Worm (Caenorhabditis elegans) whole organism, mixed stage, embryonic: Measurements from ENCODE around the gene K07D4.5.

Experiments
- M03D4.4 ChIP-seq: sonication (generic microtip); optimal IDR thresholded peaks from 2 replicates; lab custom pipeline; 2017; ENCODE audit warnings: mild to moderate bottlenecking, missing genetic modification characterization, missing compliant biosample characterization
- bed-3 ChIP-seq: fragments of 200-800 bp; sonication (Bioruptor generic); optimal IDR thresholded peaks from 3 replicates; lab custom pipeline; 2018; ENCODE audit warnings: mild to moderate bottlenecking, missing genetic modification characterization, moderate library complexity, missing compliant biosample characterization
- blmp-1 ChIP-seq: fragments of 150-350 bp; optimal IDR thresholded peaks from 2 replicates; lab custom pipeline; 2014; ENCODE audit warnings: missing biosample characterization, missing genetic modification characterization
- ceh-39 ChIP-seq: fragments of 150-350 bp; optimal IDR thresholded peaks from 2 replicates; lab custom pipeline; 2014; ENCODE audit warnings: missing biosample characterization, missing genetic modification characterization
- ceh-43 ChIP-seq: fragments of 200-800 bp; sonication (Bioruptor generic); optimal IDR thresholded peaks from 2 replicates; lab custom pipeline; 2018; ENCODE audit warnings: mild to moderate bottlenecking, missing genetic modification characterization, moderate library complexity, missing compliant biosample characterization
- ceh-83 ChIP-seq: fragments of 200-800 bp; sonication (Bioruptor generic); optimal IDR thresholded peaks from 2 replicates; lab custom pipeline; 2018; ENCODE audit warnings: mild to moderate bottlenecking, missing genetic modification characterization, missing compliant biosample characterization
- ces-1 ChIP-seq: fragments of 150-350 bp; optimal IDR thresholded peaks from 2 replicates; lab custom pipeline; 2014; ENCODE audit warnings: missing biosample characterization, missing genetic modification reagents, missing genetic modification characterization
- cnd-1 ChIP-seq: fragments of 200-800 bp; sonication (Bioruptor generic); optimal IDR thresholded peaks from 2 replicates; lab custom pipeline; 2018; ENCODE audit warnings: mild to moderate bottlenecking, missing genetic modification characterization, missing compliant biosample characterization
- drap-1 ChIP-seq: fragments of 200-800 bp; sonication (Bioruptor generic); optimal IDR thresholded peaks from 3 replicates; lab custom pipeline; 2018; ENCODE audit warnings: mild to moderate bottlenecking, missing genetic modification characterization, missing compliant biosample characterization
- elt-1 ChIP-seq: sonication (generic microtip); optimal IDR thresholded peaks from 2 replicates; lab custom pipeline; 2017; ENCODE audit warnings: missing genetic modification characterization, mild to moderate bottlenecking, missing compliant biosample characterization, antibody characterized with exemption, moderate library complexity, borderline replicate concordance; ENCODE audit not compliant: insufficient read depth
- elt-3 ChIP-seq: fragments of 150-350 bp; optimal IDR thresholded peaks from 2 replicates; lab custom pipeline; 2014; ENCODE audit warnings: missing biosample characterization, missing genetic modification characterization
- flh-1 ChIP-seq: fragments of 200-800 bp; sonication (Bioruptor generic); optimal IDR thresholded peaks from 2 replicates; lab custom pipeline; 2018; ENCODE audit warnings: mild to moderate bottlenecking, missing genetic modification characterization, moderate library complexity, missing compliant biosample characterization
- ham-2 ChIP-seq: fragments of 200-800 bp; sonication (Bioruptor generic); optimal IDR thresholded peaks from 2 replicates; lab custom pipeline; 2018; ENCODE audit warnings: mild to moderate bottlenecking, missing genetic modification characterization, missing compliant biosample characterization
- hlh-1 ChIP-seq: fragments of 150-350 bp; optimal IDR thresholded peaks from 2 replicates; lab custom pipeline; 2014; ENCODE audit warnings: missing biosample characterization, missing genetic modification reagents, missing genetic modification characterization
- lin-13 ChIP-seq: fragments of 150-350 bp; optimal IDR thresholded peaks from 2 replicates; lab custom pipeline; 2014; ENCODE audit warnings: missing biosample characterization, missing genetic modification characterization
- lin-32 ChIP-seq: fragments of 200-800 bp; sonication (Bioruptor generic); optimal IDR thresholded peaks from 2 replicates; lab custom pipeline; 2018; ENCODE audit warnings: mild to moderate bottlenecking, missing genetic modification characterization, missing compliant biosample characterization
- lsy-2 ChIP-seq: fragments of 150-350 bp; optimal IDR thresholded peaks from 2 replicates; lab custom pipeline; 2014; ENCODE audit warnings: missing biosample characterization, missing genetic modification characterization
- mab-5 ChIP-seq: fragments of 150-350 bp; optimal IDR thresholded peaks from 2 replicates; lab custom pipeline; 2014; ENCODE audit warnings: missing biosample characterization, missing genetic modification characterization
- mep-1 ChIP-seq: fragments of 150-350 bp; optimal IDR thresholded peaks from 2 replicates; lab custom pipeline; 2017; ENCODE audit warnings: missing biosample characterization, missing genetic modification reagents, missing genetic modification characterization, inconsistent platforms
- mls-2 ChIP-seq: sonication (generic microtip); optimal IDR thresholded peaks from 2 replicates; lab custom pipeline; 2016; ENCODE audit warnings: mild to moderate bottlenecking, missing genetic modification characterization, moderate library complexity, missing compliant biosample characterization
- nhr-2 ChIP-seq: fragments of 150-350 bp; optimal IDR thresholded peaks from 2 replicates; lab custom pipeline; 2014; ENCODE audit warnings: missing biosample characterization, missing genetic modification characterization
- nhr-237 ChIP-seq: fragments of 150-350 bp; optimal IDR thresholded peaks from 2 replicates; lab custom pipeline; 2014; ENCODE audit warnings: missing biosample characterization, missing genetic modification characterization
- nhr-28 ChIP-seq: fragments of 150-350 bp; optimal IDR thresholded peaks from 2 replicates; lab custom pipeline; 2014; ENCODE audit warnings: missing biosample characterization, missing genetic modification characterization
- pha-4 ChIP-seq: fragments of 150-350 bp; optimal IDR thresholded peaks from 2 replicates; lab custom pipeline; 2018; ENCODE audit warnings: missing biosample characterization, missing genetic modification reagents, missing genetic modification characterization
- sem-2 ChIP-seq: fragments of 200-800 bp; sonication (Bioruptor generic); optimal IDR thresholded peaks from 2 replicates; lab custom pipeline; 2018; ENCODE audit warnings: mild to moderate bottlenecking, missing genetic modification characterization, missing compliant biosample characterization
- snpc-4 ChIP-seq: fragments of 150-350 bp; optimal IDR thresholded peaks from 2 replicates; lab custom pipeline; 2014; ENCODE audit warnings: missing biosample characterization, missing genetic modification characterization
- sptf-1 ChIP-seq: sonication (generic microtip); optimal IDR thresholded peaks from 2 replicates; lab custom pipeline; 2017; ENCODE audit warnings: mild to moderate bottlenecking, missing genetic modification characterization, moderate library complexity, missing compliant biosample characterization
- tbx-8 ChIP-seq: fragments of 200-800 bp; sonication (Bioruptor generic); optimal IDR thresholded peaks from 2 replicates; lab custom pipeline; 2018; ENCODE audit warnings: mild to moderate bottlenecking, missing genetic modification characterization, moderate library complexity, missing compliant biosample characterization
- unc-120 ChIP-seq: sonication (generic microtip); optimal IDR thresholded peaks from 2 replicates; lab custom pipeline; 2017; ENCODE audit warnings: missing genetic modification characterization, missing compliant biosample characterization; ENCODE audit not compliant: poor library complexity, severe bottlenecking
- unc-62 ChIP-seq: fragments of 150-350 bp; optimal IDR thresholded peaks from 2 replicates; lab custom pipeline; 2014; ENCODE audit warnings: missing biosample characterization, missing genetic modification reagents, missing genetic modification characterization
- zip-8 ChIP-seq: fragments of 150-350 bp; optimal IDR thresholded peaks from 2 replicates; lab custom pipeline; 2014; ENCODE audit warnings: missing biosample characterization, missing genetic modification characterization
- ztf-11 ChIP-seq: fragments of 150-350 bp; optimal IDR thresholded peaks from 2 replicates; lab custom pipeline; 2014; ENCODE audit warnings: missing biosample characterization, missing genetic modification characterization

Gene K07D4.5

ce11 chrII:4000430-4000829 lies 24.9 kb downstream of the K07D4.5 start:
- TF ChIP-seq lin-13 (tag; lab: Kevin White, UChicago) (no peak), lin-32 (GFP tag; lab: Kevin White, UChicago) (no peak), pha-4 (no peak), nhr-237 (no peak), lsy-2 (tag; lab: Kevin White, UChicago) (no peak), ztf-11 (tag; lab: Kevin White, UChicago) (no peak), tbx-8 (GFP tag; lab: Kevin White, UChicago) (no peak), elt-3 (tag; lab: Kevin White, UChicago) (no peak), flh-1 (GFP tag; lab: Kevin White, UChicago) (no peak), nhr-2 (tag; lab: Kevin White, UChicago) (no peak), sptf-1 (tag; lab: Kevin White, UChicago) (no peak), unc-62 (GFP tag; lab: Kevin White, UChicago) (no peak), mep-1 (tag; lab: Kevin White, UChicago) (no peak), unc-120 (tag; lab: Kevin White, UChicago) (no peak), hlh-1 (no peak), zip-8 (tag; lab: Kevin White, UChicago) (no peak), sem-2 (GFP tag; lab: Kevin White, UChicago) (no peak), ceh-43 (GFP tag; lab: Kevin White, UChicago) (no peak)

ce11 chrII:3999537-3999936 lies 25.8 kb downstream of the K07D4.5 start:
- TF ChIP-seq drap-1 (peak; percentile 36), snpc-4 (tag; lab: Kevin White, UChicago) (no peak), nhr-237 (no peak), ceh-83 (GFP tag; lab: Kevin White, UChicago) (no peak), sptf-1 (tag; lab: Kevin White, UChicago) (peak; percentile 81), cnd-1 (tag; lab: Kevin White, UChicago) (peak; percentile 55), ztf-11 (tag; lab: Kevin White, UChicago) (peak; percentile 15), lsy-2 (tag; lab: Kevin White, UChicago) (no peak), M03D4.4 (peak; percentile 51), ces-1 (peak; percentile 94), mls-2 (tag; lab: Kevin White, UChicago) (peak; percentile 83), ceh-43 (GFP tag; lab: Kevin White, UChicago) (peak; percentile 52), nhr-28 (tag; lab: Kevin White, UChicago) (no peak), elt-3 (tag; lab: Kevin White, UChicago) (no peak), unc-120 (tag; lab: Kevin White, UChicago) (peak; percentile 39), lin-32 (GFP tag; lab: Kevin White, UChicago) (peak; percentile 48), mep-1 (tag; lab: Kevin White, UChicago) (peak; percentile 6), blmp-1 (tag; lab: Kevin White, UChicago) (no peak)

- TF ChIP-seq lsy-2 (tag; lab: Kevin White, UChicago) = no peak
- no peak for TF ChIP-seq nhr-2 (tag; lab: Kevin White, UChicago)
- TF ChIP-seq, all 35 proteins: peak for 0
Measured at ce11 chrII:3996005-3996404, 29.4 kb downstream of the K07D4.5 start, which contains the start of gene clc-22. clc-22 (minus strand) TSS chrII:3996075.

- no peak for TF ChIP-seq pha-4
- TF ChIP-seq mab-5 (tag; lab: Kevin White, UChicago) = no peak
Measured at ce11 chrII:3992660-3993245, 32.6 kb downstream of the K07D4.5 start, which contains the start of gene Y14H12A.1. Y14H12A.1 (plus strand) TSS chrII:3993195.

ce11 chrII:3992029-3992428 lies 33.3 kb downstream of the K07D4.5 start:
- TF ChIP-seq ham-2 (GFP tag; lab: Kevin White, UChicago) = no peak
- TF ChIP-seq ceh-39 (tag; lab: Kevin White, UChicago) = no peak
- TF ChIP-seq pha-4 = no peak
- TF ChIP-seq mab-5 (tag; lab: Kevin White, UChicago) = no peak
- TF ChIP-seq nhr-28 (tag; lab: Kevin White, UChicago) = no peak
- TF ChIP-seq zip-8 (tag; lab: Kevin White, UChicago) = no peak
- TF ChIP-seq lin-13 (tag; lab: Kevin White, UChicago) = no peak
- no peak for TF ChIP-seq tbx-8 (GFP tag; lab: Kevin White, UChicago)
- no peak for TF ChIP-seq lsy-2 (tag; lab: Kevin White, UChicago)
- TF ChIP-seq elt-1 = no peak
- TF ChIP-seq ceh-43 (GFP tag; lab: Kevin White, UChicago) = no peak
- TF ChIP-seq hlh-1 = no peak
- TF ChIP-seq nhr-237 = no peak
- TF ChIP-seq blmp-1 (tag; lab: Kevin White, UChicago) = no peak
- no peak for TF ChIP-seq drap-1
- TF ChIP-seq ztf-11 (tag; lab: Kevin White, UChicago) = no peak
- no peak for TF ChIP-seq bed-3 (GFP tag; lab: Kevin White, UChicago)
